Worm (Caenorhabditis elegans) whole organism, L3 larva: Measurements from ENCODE around the gene grl-4.

ENCODE experiments used
- ZK546.5 ChIP-seq: sonication (generic microtip); optimal IDR thresholded peaks from 2 replicates; lab custom pipeline; 2017; ENCODE audit warnings: missing biosample characterization, missing genetic modification characterization
- aly-2 ChIP-seq: fragments of 150-350 bp; optimal IDR thresholded peaks from 2 replicates; lab custom pipeline; 2014; ENCODE audit warnings: missing biosample characterization, missing genetic modification characterization
- egl-27 ChIP-seq: sonication (generic microtip); optimal IDR thresholded peaks from 4 replicates; lab custom pipeline; 2017; ENCODE audit warnings: missing biosample characterization, missing genetic modification reagents, missing genetic modification characterization
- egl-5 ChIP-seq: fragments of 150-350 bp; optimal IDR thresholded peaks from 2 replicates; lab custom pipeline; 2017; ENCODE audit warnings: missing biosample characterization, missing genetic modification reagents, missing genetic modification characterization, inconsistent platforms
- elt-2 ChIP-seq: sonication (generic microtip); optimal IDR thresholded peaks from 2 replicates; lab custom pipeline; 2016; ENCODE audit warnings: missing genetic modification reagents, mild to moderate bottlenecking, missing genetic modification characterization, missing compliant biosample characterization
- elt-3 ChIP-seq, 3 experiments: fragments of 150-350 bp in 1 of 3; sonication (generic microtip) in 2 of 3; optimal IDR thresholded peaks; 2 replicates in 2 of 3; 4 replicates in 1 of 3; lab custom pipeline; 2014 to 2017; ENCODE audit warnings: missing biosample characterization in 3 of 3, missing genetic modification characterization in 3 of 3
- eor-1 ChIP-seq, 2 experiments: fragments of 150-350 bp; optimal IDR thresholded peaks; 2 replicates each; lab custom pipeline; 2014 to 2018; ENCODE audit warnings: missing biosample characterization in 2 of 2, missing genetic modification characterization in 2 of 2
- fkh-10 ChIP-seq: sonication (generic microtip); optimal IDR thresholded peaks from 2 replicates; lab custom pipeline; 2017; ENCODE audit warnings: missing biosample characterization, missing genetic modification reagents, missing genetic modification characterization
- fkh-2 ChIP-seq: fragments of 150-350 bp; optimal IDR thresholded peaks from 2 replicates; lab custom pipeline; 2014; ENCODE audit warnings: missing biosample characterization, missing genetic modification reagents, missing genetic modification characterization
- fos-1 ChIP-seq: fragments of 150-350 bp; optimal IDR thresholded peaks from 2 replicates; lab custom pipeline; 2014; ENCODE audit warnings: missing biosample characterization, missing genetic modification characterization
- jun-1 ChIP-seq: fragments of 150-350 bp; optimal IDR thresholded peaks from 2 replicates; lab custom pipeline; 2014; ENCODE audit warnings: missing biosample characterization, missing genetic modification reagents, missing genetic modification characterization
- lin-15B ChIP-seq: fragments of 150-350 bp; optimal IDR thresholded peaks from 2 replicates; lab custom pipeline; 2014; ENCODE audit warnings: missing biosample characterization, missing genetic modification characterization
- lin-39 ChIP-seq: fragments of 150-350 bp; optimal IDR thresholded peaks from 2 replicates; lab custom pipeline; 2018; ENCODE audit warnings: missing biosample characterization, missing genetic modification reagents, missing genetic modification characterization
- mdl-1 ChIP-seq: fragments of 150-350 bp; optimal IDR thresholded peaks from 2 replicates; lab custom pipeline; 2014; ENCODE audit warnings: missing biosample characterization, missing genetic modification characterization
- nfya-1 ChIP-seq: sonication (generic microtip); optimal IDR thresholded peaks from 2 replicates; lab custom pipeline; 2017; ENCODE audit warnings: missing genetic modification characterization, mild to moderate bottlenecking, missing compliant biosample characterization, antibody characterized with exemption, moderate library complexity; ENCODE audit not compliant: insufficient read depth
- nhr-11 ChIP-seq: fragments of 150-350 bp; optimal IDR thresholded peaks from 2 replicates; lab custom pipeline; 2014; ENCODE audit warnings: missing biosample characterization, missing genetic modification characterization
- nhr-12 ChIP-seq: fragments of 150-350 bp; optimal IDR thresholded peaks from 2 replicates; lab custom pipeline; 2014; ENCODE audit warnings: missing biosample characterization, missing genetic modification characterization
- nhr-237 ChIP-seq: fragments of 150-350 bp; optimal IDR thresholded peaks from 2 replicates; lab custom pipeline; 2014; ENCODE audit warnings: missing biosample characterization, missing genetic modification characterization
- nhr-28 ChIP-seq: fragments of 150-350 bp; optimal IDR thresholded peaks from 2 replicates; lab custom pipeline; 2014; ENCODE audit warnings: missing biosample characterization, missing genetic modification characterization
- pha-4 ChIP-seq: fragments of 150-350 bp; optimal IDR thresholded peaks from 2 replicates; lab custom pipeline; 2014; ENCODE audit warnings: missing biosample characterization, missing genetic modification reagents, missing genetic modification characterization
- pqm-1 ChIP-seq: fragments of 150-350 bp; optimal IDR thresholded peaks from 2 replicates; lab custom pipeline; 2017; ENCODE audit warnings: missing biosample characterization, missing genetic modification characterization, inconsistent platforms
- sea-2 ChIP-seq: fragments of 150-350 bp; sonication (generic microtip); optimal IDR thresholded peaks from 4 replicates; lab custom pipeline; 2014; ENCODE audit warnings: missing biosample characterization, missing genetic modification reagents, missing genetic modification characterization
- snpc-4 ChIP-seq: fragments of 150-350 bp; optimal IDR thresholded peaks from 2 replicates; lab custom pipeline; 2014; ENCODE audit warnings: missing biosample characterization, missing genetic modification characterization
- tbx-2 ChIP-seq: sonication (generic microtip); optimal IDR thresholded peaks from 2 replicates; lab custom pipeline; 2016; ENCODE audit warnings: mild to moderate bottlenecking, missing genetic modification characterization, missing compliant biosample characterization
- zag-1 ChIP-seq: fragments of 150-350 bp; optimal IDR thresholded peaks from 2 replicates; lab custom pipeline; 2014; ENCODE audit warnings: missing biosample characterization, missing genetic modification characterization

grl-4 gene

DNA sequence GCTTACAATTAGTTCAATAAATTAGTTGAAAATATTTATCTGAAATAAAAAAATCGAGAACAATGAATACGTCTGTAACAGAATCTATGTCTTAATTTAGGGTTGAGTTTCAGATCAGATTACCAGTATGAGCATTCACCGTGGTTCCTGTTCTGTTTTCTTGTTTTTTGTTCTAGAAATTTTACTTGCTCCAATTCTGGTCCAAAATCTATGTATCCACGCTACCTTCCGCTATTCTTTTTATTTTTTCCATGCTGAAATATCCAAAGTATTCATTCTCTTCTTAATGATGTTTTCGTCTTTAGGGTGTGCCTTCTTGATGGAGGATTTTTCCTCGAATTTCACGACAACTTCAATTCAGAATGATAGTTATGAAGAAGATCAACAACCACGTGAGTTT is 5.2 kb downstream of the grl-4 start, which contains the start of gene npr-27:
TSS of gene npr-27 (plus strand) at position 301 of the 400 bp plus-strand sequence.
- TF ChIP-seq nfya-1 (tag; lab: Kevin White, UChicago) (no peak), jun-1 (tag; lab: Kevin White, UChicago) (no peak), ZK546.5 (tag; lab: Kevin White, UChicago) (no peak), nhr-28 (tag; lab: Kevin White, UChicago) (no peak), snpc-4 (tag; lab: Kevin White, UChicago) (no peak), fkh-2 (tag; lab: Kevin White, UChicago) (no peak), fos-1 (no peak), elt-3 (tag; optimal IDR thresholded peaks at IDR 0.05; lab: Kevin White, UChicago) (no peak), pqm-1 (tag; lab: Kevin White, UChicago) (no peak), mdl-1 (no peak), nhr-11 (tag; lab: Kevin White, UChicago) (no peak), egl-5 (tag; lab: Kevin White, UChicago) (no peak), nhr-237 (no peak), elt-2 (tag; lab: Kevin White, UChicago) (no peak)

DNA sequence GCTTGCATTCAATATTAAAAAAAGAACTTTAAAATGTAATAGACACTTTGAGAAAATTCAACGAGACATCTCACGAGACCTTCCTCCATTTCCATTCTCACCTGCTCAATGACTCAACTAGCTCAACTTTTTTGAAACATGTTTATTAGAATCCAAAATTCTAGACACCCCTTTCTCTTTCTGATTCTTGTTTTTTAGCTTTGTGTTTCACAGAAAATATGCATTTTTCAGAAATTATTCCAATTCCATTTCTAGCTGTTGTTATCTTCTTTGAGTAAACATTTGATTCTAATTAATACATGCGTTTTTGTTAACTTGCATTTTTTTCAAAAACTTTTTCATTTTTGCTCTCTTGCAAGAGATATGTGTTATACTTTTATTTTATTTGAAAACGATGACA is 9.1 kb downstream of the grl-4 start:
- no peak for TF ChIP-seq lin-39 (tag; lab: Kevin White, UChicago)

DNA sequence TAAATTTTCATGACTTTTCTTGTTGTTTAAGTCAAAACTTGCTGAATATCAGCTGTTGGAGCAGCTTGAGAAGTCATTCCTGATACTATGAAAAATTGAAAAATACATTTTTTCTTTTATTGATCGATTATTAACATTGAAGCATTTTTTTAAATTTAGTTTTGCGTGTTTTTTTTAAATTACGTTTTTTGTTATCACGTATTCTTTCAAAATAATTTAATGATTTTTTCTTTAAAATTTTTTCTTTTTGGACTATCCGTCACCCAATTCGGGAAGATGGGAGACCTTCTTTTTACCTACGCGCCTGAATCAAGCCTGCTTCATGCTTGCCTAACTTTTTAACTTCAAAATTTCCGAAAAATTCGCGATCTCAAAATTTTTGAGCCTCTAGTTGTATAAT is 16.4 kb downstream of the grl-4 start, which contains the start of gene F42C5.5:
TSS of gene F42C5.5 (minus strand) at position 101 of the 400 bp plus-strand sequence.
- TF ChIP-seq aly-2 (tag; lab: Kevin White, UChicago) (no peak), zag-1 (tag; lab: Kevin White, UChicago) (no peak), tbx-2 (no peak), eor-1 (tag; optimal IDR thresholded peaks at IDR 0.05; lab: Kevin White, UChicago) (no peak)

DNA sequence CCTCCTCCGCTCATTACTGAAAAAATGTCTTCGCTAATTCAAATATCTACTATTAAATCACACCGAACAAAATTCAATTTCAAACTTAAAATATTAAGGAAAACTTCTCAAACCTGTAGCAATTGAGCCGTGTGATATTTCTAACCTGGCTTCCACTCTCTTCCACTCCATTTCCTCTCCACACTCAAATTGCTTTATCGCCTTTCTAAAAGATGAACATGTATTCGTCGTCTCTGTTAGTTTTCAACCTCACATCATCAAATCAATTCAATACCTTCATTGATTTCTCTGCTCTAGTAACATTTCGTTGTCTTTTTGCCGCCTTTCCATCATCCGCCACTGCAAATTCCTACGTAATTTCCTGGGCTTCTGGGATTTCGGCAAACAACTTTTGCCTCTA is 18.6 kb downstream of the grl-4 start, which contains the start of gene F42C5.4:
TSS of gene F42C5.4 (minus strand) at position 171 of the 400 bp plus-strand sequence.
- no peak for TF ChIP-seq fkh-2 (tag; lab: Kevin White, UChicago)
- TF ChIP-seq, all 47 proteins: peak for 0

DNA sequence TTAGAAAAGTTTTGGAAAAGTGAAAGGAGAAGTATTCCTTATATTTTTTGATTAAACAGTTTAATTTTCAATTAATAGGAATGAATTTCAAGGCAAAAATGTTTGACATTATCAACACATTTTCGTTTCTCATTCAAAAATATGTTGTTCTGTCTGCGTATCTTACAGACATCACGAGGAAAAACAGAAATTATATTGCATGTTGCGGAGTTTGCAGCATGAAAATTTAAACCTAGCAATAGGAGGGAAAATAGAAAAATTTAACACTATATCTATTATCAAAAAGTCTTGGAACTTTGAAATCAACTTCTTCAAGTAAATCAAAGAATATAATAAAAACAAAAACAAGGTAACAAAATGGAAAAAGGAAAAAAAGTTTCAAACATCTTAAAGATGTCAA is 19.5 kb downstream of the grl-4 start:
- TF ChIP-seq ZK546.5 (tag; lab: Kevin White, UChicago) (no peak), tbx-2 (no peak), elt-2 (tag; lab: Kevin White, UChicago) (peak; percentile 18), lin-15B (tag; lab: Kevin White, UChicago) (no peak)
- TF ChIP-seq, all 47 proteins: peak for 1

DNA sequence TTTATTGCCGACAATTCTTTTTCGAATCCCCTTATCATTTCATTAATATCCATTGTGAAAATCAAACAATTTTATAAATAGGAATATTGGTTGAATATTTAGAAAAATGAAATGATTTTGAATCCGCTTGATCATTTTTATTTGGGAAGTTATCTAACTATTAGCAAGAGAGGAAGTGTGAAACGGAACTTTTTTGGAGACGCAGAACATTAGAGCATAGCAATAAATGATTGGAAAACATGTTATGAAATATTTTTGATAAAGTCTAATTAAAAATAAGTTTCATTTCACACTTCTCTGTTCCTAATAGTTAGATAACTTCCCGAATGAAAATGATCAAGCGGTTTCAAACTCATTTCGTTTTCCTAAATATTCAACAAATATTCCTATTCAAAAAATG is 23.1 kb downstream of the grl-4 start, which contains the start of gene F42C5.3:
TSS of gene F42C5.3 (minus strand) at position 101 of the 400 bp plus-strand sequence.
- TF ChIP-seq mdl-1 (no peak), nhr-11 (tag; lab: Kevin White, UChicago) (no peak)

DNA sequence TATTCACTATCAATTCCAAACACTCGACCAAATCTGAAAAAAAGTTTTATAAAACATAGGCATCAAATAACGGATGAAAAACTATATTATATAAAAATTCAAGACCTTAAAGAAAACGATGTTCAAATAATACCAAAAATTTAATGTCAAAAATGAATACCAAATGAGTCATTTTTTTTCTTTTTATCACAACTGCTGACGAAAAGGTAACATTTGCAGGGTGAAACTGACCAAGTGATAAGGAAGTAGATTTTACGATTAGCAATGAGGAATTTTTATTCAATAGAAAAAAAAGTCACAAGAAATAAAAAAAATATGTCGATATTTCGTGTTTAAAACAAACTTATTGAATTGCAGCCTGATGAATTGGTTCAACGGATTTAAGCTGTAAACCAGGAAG is 24.7 kb downstream of the grl-4 start, which contains the start of gene C06E4.8:
TSS of gene C06E4.8 (minus strand) at position 37 of the 400 bp plus-strand sequence.
- TF ChIP-seq elt-2 (tag; lab: Kevin White, UChicago) (peak; percentile 6), egl-27 (tag; lab: Kevin White, UChicago) (no peak)

DNA sequence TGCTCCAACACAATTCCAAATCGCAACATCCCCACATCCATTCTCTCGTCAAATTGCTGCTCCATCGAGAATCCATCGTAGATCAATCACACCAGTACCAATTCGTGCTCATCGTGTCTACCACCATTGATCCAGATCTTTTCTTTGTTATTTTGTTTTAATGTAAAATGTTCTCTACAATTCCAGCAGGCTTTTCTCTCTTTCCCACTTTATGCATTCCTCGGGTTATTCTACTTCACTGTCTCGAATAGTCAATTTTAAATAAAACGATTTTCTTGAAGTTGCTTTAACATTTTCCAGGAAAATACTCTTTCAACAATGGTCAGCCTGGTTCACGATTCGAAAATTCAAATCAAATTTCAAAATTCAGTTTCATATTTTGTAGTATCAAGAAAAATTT is 27.6 kb downstream of the grl-4 start, which contains the start of gene C06E4.1:
TSS of gene C06E4.1 (plus strand) at position 301 of the 400 bp plus-strand sequence.
- no peak for TF ChIP-seq sea-2
- TF ChIP-seq pha-4, result no peak
- no peak for TF ChIP-seq nfya-1 (tag; lab: Kevin White, UChicago)
- TF ChIP-seq nhr-12 (tag; lab: Kevin White, UChicago), result no peak
- no peak for TF ChIP-seq fkh-10 (GFP tag; lab: Kevin White, UChicago)
- TF ChIP-seq lin-39 (tag; lab: Kevin White, UChicago), result no peak
